Worm (Caenorhabditis elegans) whole organism, L4 larva: ENCODE data around the gene ZK632.12.
A peak's percentile ranks its signal among the peaks of the same experiment; 100 is the strongest.

Experiments
- aha-1 ChIP-seq: fragments of 150-350 bp; peaks from one replicate; lab custom pipeline; 2014; ENCODE audit warnings: missing biosample characterization, missing genetic modification characterization
- arid-1 ChIP-seq: fragments of 200-800 bp; sonication (Bioruptor generic); conservative IDR thresholded peaks from 2 replicates; pipeline ENCODE4 v1.3.6; 2022; ENCODE audit warnings: missing genetic modification reagents, missing genetic modification characterization, missing compliant biosample characterization
- attf-4 ChIP-seq: sonication (generic microtip); optimal IDR thresholded peaks from 3 replicates; lab custom pipeline; 2017; ENCODE audit warnings: missing biosample characterization, missing genetic modification characterization
- ceh-62 ChIP-seq: sonication (generic microtip); optimal IDR thresholded peaks from 2 replicates; lab custom pipeline; 2017; ENCODE audit warnings: missing biosample characterization, missing genetic modification characterization
- ces-1 ChIP-seq: fragments of 150-350 bp; sonication (generic microtip); optimal IDR thresholded peaks from 4 replicates; lab custom pipeline; 2014; ENCODE audit warnings: missing biosample characterization, missing genetic modification reagents, missing genetic modification characterization
- daf-12 ChIP-seq: fragments of 150-350 bp; optimal IDR thresholded peaks from 2 replicates; lab custom pipeline; 2014; ENCODE audit warnings: missing biosample characterization, missing genetic modification reagents, missing genetic modification characterization
- daf-16 ChIP-seq, 3 experiments: sonication (generic microtip); optimal IDR thresholded peaks; 2 replicates each; lab custom pipeline; 2016 to 2017; ENCODE audit warnings: missing genetic modification characterization in 3 of 3, missing genetic modification reagents in 3 of 3, mild to moderate bottlenecking in 2 of 3, missing compliant biosample characterization in 2 of 3, missing biosample characterization in 1 of 3, moderate library complexity in 1 of 3
- daf-19 ChIP-seq: fragments of 200-800 bp; sonication (Bioruptor generic); conservative IDR thresholded peaks from 2 replicates; pipeline ENCODE4 v1.3.6; 2022; ENCODE audit warnings: missing genetic modification characterization, missing compliant biosample characterization
- dmd-9 ChIP-seq: fragments of 200-800 bp; sonication (Bioruptor generic); IDR thresholded peaks from 2 replicates; pipeline ENCODE4 v1.3.6; 2022; ENCODE audit warnings: missing genetic modification reagents, missing genetic modification characterization, missing compliant biosample characterization
- dpl-1 ChIP-seq: fragments of 150-350 bp; optimal IDR thresholded peaks from 2 replicates; lab custom pipeline; 2014; ENCODE audit warnings: missing biosample characterization, missing genetic modification reagents, missing genetic modification characterization
- dve-1 ChIP-seq: sonication (generic microtip); optimal IDR thresholded peaks from 2 replicates; lab custom pipeline; 2017; ENCODE audit warnings: antibody characterized with exemption, mild to moderate bottlenecking, missing genetic modification characterization, missing compliant biosample characterization; ENCODE audit not compliant: insufficient read depth
- egl-43 ChIP-seq: fragments of 200-800 bp; sonication (Bioruptor generic); IDR thresholded peaks from 2 replicates; pipeline ENCODE4 v1.3.6; 2022; ENCODE audit warnings: missing genetic modification reagents, missing genetic modification characterization, missing compliant biosample characterization
- hlh-11 ChIP-seq: fragments of 200-800 bp; sonication (Bioruptor generic); optimal IDR thresholded peaks from 2 replicates; lab custom pipeline; 2018; ENCODE audit warnings: mild to moderate bottlenecking, missing genetic modification characterization, missing compliant biosample characterization
- hlh-30 ChIP-seq: sonication (generic microtip); optimal IDR thresholded peaks from 2 replicates; lab custom pipeline; 2017; ENCODE audit warnings: antibody characterized with exemption, mild to moderate bottlenecking, missing genetic modification characterization, missing compliant biosample characterization; ENCODE audit not compliant: insufficient read depth
- hmg-1.1 ChIP-seq: fragments of 200-800 bp; sonication (Bioruptor generic); IDR thresholded peaks from 2 replicates; pipeline ENCODE4 v1.3.6; 2022; ENCODE audit warnings: missing genetic modification reagents, missing genetic modification characterization, missing compliant biosample characterization
- jun-1 ChIP-seq: fragments of 150-350 bp; optimal IDR thresholded peaks from 2 replicates; lab custom pipeline; 2014; ENCODE audit warnings: missing biosample characterization, missing genetic modification reagents, missing genetic modification characterization
- lin-13 ChIP-seq: fragments of 150-350 bp; optimal IDR thresholded peaks from 2 replicates; lab custom pipeline; 2014; ENCODE audit warnings: missing biosample characterization, missing genetic modification reagents, missing genetic modification characterization
- lin-39 ChIP-seq: fragments of 150-350 bp; optimal IDR thresholded peaks from 2 replicates; lab custom pipeline; 2014; ENCODE audit warnings: missing biosample characterization, missing genetic modification reagents, missing genetic modification characterization
- lsy-2 ChIP-seq, 2 experiments: fragments of 150-350 bp in 1 of 2; sonication (generic microtip) in 1 of 2; optimal IDR thresholded peaks; 2 replicates each; lab custom pipeline; 2014 to 2017; ENCODE audit warnings: missing biosample characterization in 2 of 2, missing genetic modification characterization in 2 of 2
- mxl-2 ChIP-seq: fragments of 200-800 bp; sonication (Bioruptor generic); conservative IDR thresholded peaks from 2 replicates; pipeline ENCODE4 v1.3.6; 2022; ENCODE audit warnings: missing genetic modification reagents, missing genetic modification characterization, missing compliant biosample characterization
- mxl-3 ChIP-seq: fragments of 200-800 bp; sonication (Bioruptor generic); optimal IDR thresholded peaks from 2 replicates; lab custom pipeline; 2018; ENCODE audit warnings: mild to moderate bottlenecking, missing genetic modification characterization, missing compliant biosample characterization
- nhr-28 ChIP-seq: fragments of 150-350 bp; optimal IDR thresholded peaks from 2 replicates; lab custom pipeline; 2014; ENCODE audit warnings: missing biosample characterization, missing genetic modification characterization
- nhr-41 ChIP-seq: fragments of 200-800 bp; sonication (Bioruptor generic); IDR thresholded peaks from 2 replicates; pipeline ENCODE4 v1.3.6; 2022; ENCODE audit warnings: missing genetic modification reagents, missing genetic modification characterization, missing compliant biosample characterization
- nhr-48 ChIP-seq: sonication (generic microtip); optimal IDR thresholded peaks from 2 replicates; lab custom pipeline; 2016; ENCODE audit warnings: mild to moderate bottlenecking, missing genetic modification characterization, missing compliant biosample characterization
- nhr-77 ChIP-seq: fragments of 150-350 bp; optimal IDR thresholded peaks from 2 replicates; lab custom pipeline; 2014; ENCODE audit warnings: missing biosample characterization, missing genetic modification characterization
- pqm-1 ChIP-seq: sonication (generic microtip); optimal IDR thresholded peaks from 2 replicates; lab custom pipeline; 2017; ENCODE audit warnings: missing biosample characterization, missing genetic modification characterization
- set-16 ChIP-seq: fragments of 200-800 bp; sonication (Bioruptor generic); IDR thresholded peaks from 2 replicates; pipeline ENCODE4 v1.3.6; 2022; ENCODE audit warnings: missing genetic modification reagents, missing genetic modification characterization, missing compliant biosample characterization
- skn-1 ChIP-seq: fragments of 150-350 bp; optimal IDR thresholded peaks from 2 replicates; lab custom pipeline; 2014; ENCODE audit warnings: missing biosample characterization, missing genetic modification characterization
- unc-130 ChIP-seq: sonication (generic microtip); optimal IDR thresholded peaks from 2 replicates; lab custom pipeline; 2016; ENCODE audit warnings: missing genetic modification reagents, missing genetic modification characterization, missing compliant biosample characterization
- unc-62 ChIP-seq, 3 experiments: fragments of 150-350 bp in 1 of 3; sonication (generic microtip); optimal IDR thresholded peaks in 2 of 3; peaks in 1 of 3; 1 replicate in 1 of 3; 2 replicates in 2 of 3; lab custom pipeline; 2014 to 2017; ENCODE audit warnings: missing biosample characterization in 3 of 3, missing genetic modification characterization in 3 of 3, missing genetic modification reagents in 3 of 3, missing genotype in 1 of 3
- vab-7 ChIP-seq: fragments of 200-800 bp; sonication (Bioruptor generic); IDR thresholded peaks from 2 replicates; pipeline ENCODE4 v1.3.6; 2022; ENCODE audit warnings: missing genetic modification reagents, missing genetic modification characterization, missing compliant biosample characterization
- zag-1 ChIP-seq: fragments of 150-350 bp; optimal IDR thresholded peaks from 2 replicates; lab custom pipeline; 2014; ENCODE audit warnings: missing biosample characterization, missing genetic modification characterization
- zfp-2 ChIP-seq: sonication (generic microtip); optimal IDR thresholded peaks from 2 replicates; lab custom pipeline; 2016; ENCODE audit warnings: mild to moderate bottlenecking, missing genetic modification characterization, missing compliant biosample characterization

The ZK632.12 gene

ce11 chrIII:9789607-9790073 is 41.0 kb upstream of the ZK632.12 start, which contains the start of gene R10E11.5:
R10E11.5 (minus strand) TSS chrIII:9789657.
- TF ChIP-seq zag-1 (tag; lab: Kevin White, UChicago), result no peak
- TF ChIP-seq dve-1, result no peak
- TF ChIP-seq dmd-9, result no peak
- TF ChIP-seq nhr-41 (GFP tag; lab: Robert Waterston, UW), result no peak
- TF ChIP-seq hmg-1.1 (GFP tag; lab: Robert Waterston, UW), result no peak
- no peak for TF ChIP-seq daf-19 (GFP tag; lab: Robert Waterston, UW)
- TF ChIP-seq attf-4 (tag; lab: Kevin White, UChicago), result no peak
- TF ChIP-seq pqm-1 (tag; lab: Kevin White, UChicago), result no peak
- TF ChIP-seq jun-1 (tag; lab: Kevin White, UChicago), result no peak
- TF ChIP-seq unc-62 (GFP tag; optimal IDR thresholded peaks at IDR 0.05 in 1 of 2; lab: Kevin White, UChicago), result no peak
- TF ChIP-seq unc-62 (tag; optimal IDR thresholded peaks at IDR 0.05; lab: Kevin White, UChicago), result no peak
- TF ChIP-seq set-16 (GFP tag; lab: Robert Waterston, UW), result no peak
- no peak for TF ChIP-seq ces-1 (GFP tag; lab: Kevin White, UChicago)
- TF ChIP-seq skn-1, result no peak
- no peak for TF ChIP-seq zfp-2 (tag; lab: Kevin White, UChicago)
- no peak for TF ChIP-seq hlh-30 (tag; lab: Kevin White, UChicago)
- no peak for TF ChIP-seq nhr-48 (tag; lab: Kevin White, UChicago)
- no peak for TF ChIP-seq daf-12 (tag; lab: Kevin White, UChicago)
- no peak for TF ChIP-seq lsy-2 (tag; optimal IDR thresholded peaks at IDR 0.05; lab: Kevin White, UChicago)
- TF ChIP-seq, all 104 proteins: peak for 0

DNA sequence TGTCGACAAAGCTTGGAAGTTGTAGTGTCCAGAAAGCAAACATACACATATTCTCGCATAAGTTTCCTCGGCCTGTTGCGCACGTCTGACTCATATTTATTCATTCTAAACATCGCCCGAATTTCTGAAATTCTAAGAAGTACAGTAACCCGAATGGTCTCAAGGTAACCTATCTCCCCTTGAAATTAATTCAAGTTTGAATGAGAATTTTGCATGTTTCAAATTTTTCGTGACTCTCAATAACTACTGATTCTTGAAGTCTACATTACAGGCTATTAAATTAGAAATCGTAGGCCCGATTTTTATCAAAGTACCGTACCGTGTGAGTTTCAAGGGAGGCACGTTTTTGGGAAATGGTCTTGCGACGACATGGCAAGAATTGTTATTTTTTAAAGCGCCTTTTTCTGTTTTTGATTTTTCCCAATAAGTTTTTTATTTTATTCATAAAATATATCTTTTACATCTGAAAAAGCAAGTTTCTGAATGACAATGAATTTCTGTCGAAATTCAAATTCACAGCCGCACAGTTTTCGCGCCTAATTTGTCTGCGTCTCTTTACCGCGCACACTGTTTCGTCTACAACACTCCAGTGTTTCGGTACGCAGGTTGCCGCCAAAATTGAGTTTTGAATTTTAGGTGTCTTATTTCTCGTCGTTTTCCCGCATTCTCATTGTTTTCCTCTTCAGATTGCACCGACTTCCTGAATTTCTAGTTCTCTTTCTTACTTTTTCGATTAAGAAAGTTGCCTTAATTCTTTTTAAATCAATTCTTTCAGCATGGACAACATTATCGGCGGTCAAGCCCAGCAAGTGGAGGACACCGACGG is 36.8 kb upstream of the ZK632.12 start, which contains the start of the genes R10E11.9 and mcm-6:
Gene R10E11.9, minus strand, starts transcription at position 51 of the 826 bp plus-strand sequence.
Gene mcm-6, plus strand, starts transcription at position 776 of the 826 bp plus-strand sequence.
- TF ChIP-seq daf-16 (GFP tag; optimal IDR thresholded peaks at IDR 0.05; lab: Kevin White, UChicago) (no peak), daf-16 (tag; optimal IDR thresholded peaks at IDR 0.05; lab: Kevin White, UChicago) (peak; percentile 23), hlh-11 (no peak), dpl-1 (peak; percentile 79), unc-130 (GFP tag; lab: Kevin White, UChicago) (peak; percentile 62), lin-39 (tag; lab: Kevin White, UChicago) (no peak), nhr-28 (tag; lab: Kevin White, UChicago) (peak; percentile 70), unc-62 (GFP tag; optimal IDR thresholded peaks at IDR 0.05 in 1 of 2; lab: Kevin White, UChicago) (peak in 1 of 2 experiments; percentile 11), unc-62 (tag; optimal IDR thresholded peaks at IDR 0.05; lab: Kevin White, UChicago) (no peak)

ce11 chrIII:9796448-9796847 is 34.2 kb upstream of the ZK632.12 start, which contains the start of gene srxa-10:
srxa-10 (minus strand) TSS chrIII:9796548.
- TF ChIP-seq egl-43, result no peak
- TF ChIP-seq pqm-1 (tag; lab: Kevin White, UChicago), result no peak
- TF ChIP-seq aha-1 (tag; lab: Kevin White, UChicago), result no peak
- no peak for TF ChIP-seq vab-7 (GFP tag; lab: Robert Waterston, UW)
- no peak for TF ChIP-seq zag-1 (tag; lab: Kevin White, UChicago)
- TF ChIP-seq mxl-2 (GFP tag; lab: Robert Waterston, UW), result no peak
- no peak for TF ChIP-seq lin-13
- no peak for TF ChIP-seq ceh-62 (tag; lab: Kevin White, UChicago)
- TF ChIP-seq nhr-77 (tag; lab: Kevin White, UChicago), result no peak
- no peak for TF ChIP-seq nhr-41 (GFP tag; lab: Robert Waterston, UW)
- no peak for TF ChIP-seq mxl-3 (GFP tag; lab: Kevin White, UChicago)
- TF ChIP-seq arid-1 (GFP tag; lab: Robert Waterston, UW), result no peak
